Fruit fly (Drosophila melanogaster) whole organism, embryonic: ENCODE results near the gene CG45049.

Experiments
- CG11560 ChIP-seq: fragments of 200-800 bp; sonication (Bioruptor generic); IDR thresholded peaks from 3 replicates; pipeline ENCODE4 v1.3.6; 2022; ENCODE audit warnings: missing biosample characterization, missing genetic modification characterization
- CG2199 ChIP-seq: fragments of 200-800 bp; sonication (Bioruptor generic); IDR thresholded peaks from 3 replicates; pipeline ENCODE4 v1.3.6; 2022; ENCODE audit warnings: missing biosample characterization, missing genetic modification characterization
- CG2712 ChIP-seq: fragments of 200-800 bp; optimal IDR thresholded peaks from 3 replicates; lab custom pipeline; 2019; ENCODE audit warnings: missing biosample characterization, mild to moderate bottlenecking, missing genetic modification characterization, moderate library complexity
- CG2875 ChIP-seq: fragments of 200-800 bp; sonication (Bioruptor generic); optimal IDR thresholded peaks from 2 replicates; lab custom pipeline; 2017; ENCODE audit warnings: missing biosample characterization, mild to moderate bottlenecking, missing genetic modification characterization, missing genetic modification reagents
- CG34422 ChIP-seq: fragments of 200-800 bp; sonication (Bioruptor generic); IDR thresholded peaks from 3 replicates; pipeline ENCODE4 v1.3.6; 2022; ENCODE audit warnings: missing biosample characterization, missing genetic modification characterization
- CG8359 ChIP-seq: fragments of 200-800 bp; sonication (Bioruptor generic); optimal IDR thresholded peaks from 2 replicates; lab custom pipeline; 2017; ENCODE audit warnings: missing biosample characterization, mild to moderate bottlenecking, missing genetic modification characterization, borderline replicate concordance
- D19A ChIP-seq: fragments of 200-800 bp; optimal IDR thresholded peaks from 3 replicates; lab custom pipeline; 2019; ENCODE audit warnings: missing biosample characterization, mild to moderate bottlenecking, missing genetic modification characterization, moderate library complexity
- Dad ChIP-seq: fragments of 200-800 bp; sonication (Bioruptor generic); optimal IDR thresholded peaks from 3 replicates; lab custom pipeline; 2016; ENCODE audit warnings: missing biosample characterization, missing genetic modification characterization
- Dll ChIP-seq: fragments of 200-800 bp; sonication (Bioruptor generic); IDR thresholded peaks from 4 replicates; pipeline ENCODE4 v1.3.6; 2022; ENCODE audit warnings: missing biosample characterization, missing genetic modification characterization; ENCODE audit not compliant: partially characterized antibody
- Dref ChIP-seq: fragments of 200-800 bp; sonication (Bioruptor generic); IDR thresholded peaks from 2 replicates; pipeline ENCODE4 v1.3.6; 2022; ENCODE audit warnings: missing biosample characterization, missing genetic modification characterization
- Elba2 ChIP-seq: fragments of 200-800 bp; sonication (Bioruptor generic); optimal IDR thresholded peaks from 3 replicates; lab custom pipeline; 2016; ENCODE audit warnings: missing biosample characterization, missing genetic modification characterization
- Ets65A ChIP-seq: fragments of 200-800 bp; sonication (Bioruptor generic); peaks from one replicate; lab custom pipeline; 2016; ENCODE audit warnings: missing biosample characterization, missing genetic modification characterization
- Hey ChIP-seq: fragments of 200-800 bp; sonication (Bioruptor generic); optimal IDR thresholded peaks from 3 replicates; lab custom pipeline; 2018; ENCODE audit warnings: missing biosample characterization, mild to moderate bottlenecking, missing genetic modification characterization
- HmgD ChIP-seq: fragments of 200-800 bp; sonication (Bioruptor generic); optimal IDR thresholded peaks from 3 replicates; lab custom pipeline; 2016; ENCODE audit warnings: missing biosample characterization, missing genetic modification characterization
- Jarid2 ChIP-seq: fragments of 200-800 bp; sonication (Bioruptor generic); optimal IDR thresholded peaks from 3 replicates; lab custom pipeline; 2017; ENCODE audit warnings: mild to moderate bottlenecking, missing biosample characterization, missing genetic modification reagents, missing genetic modification characterization
- Med ChIP-seq: fragments of 200-800 bp; sonication (Bioruptor generic); peaks from one replicate; lab custom pipeline; 2016; ENCODE audit warnings: missing biosample characterization, missing genetic modification characterization, mild to moderate bottlenecking, inconsistent platforms, moderate library complexity
- Ravus ChIP-seq: fragments of 200-800 bp; sonication (Bioruptor generic); IDR thresholded peaks from 2 replicates; pipeline ENCODE4 v1.3.6; 2022; ENCODE audit warnings: missing biosample characterization, missing genetic modification characterization
- Sin3A ChIP-seq: fragments of >200 bp; optimal IDR thresholded peaks from 2 replicates; lab custom pipeline; 2018
- Ssrp ChIP-seq: fragments of 200-800 bp; sonication (Bioruptor generic); optimal IDR thresholded peaks from 2 replicates; lab custom pipeline; 2018; ENCODE audit warnings: missing biosample characterization, mild to moderate bottlenecking, missing genetic modification characterization, moderate library complexity
- YL-1 ChIP-seq: fragments of 200-800 bp; sonication (Bioruptor generic); optimal IDR thresholded peaks from 3 replicates; lab custom pipeline; 2017; ENCODE audit warnings: missing biosample characterization, mild to moderate bottlenecking, missing genetic modification characterization
- abd-A ChIP-seq: fragments of 200-800 bp; sonication (Bioruptor generic); optimal IDR thresholded peaks from 3 replicates; lab custom pipeline; 2019; ENCODE audit warnings: missing biosample characterization, mild to moderate bottlenecking, missing genetic modification characterization, moderate library complexity
- gfzf ChIP-seq: fragments of 200-800 bp; sonication (Bioruptor generic); optimal IDR thresholded peaks from 2 replicates; lab custom pipeline; 2016; ENCODE audit warnings: missing biosample characterization, mild to moderate bottlenecking, missing genetic modification characterization, moderate library complexity
- gsb-n ChIP-seq: fragments of 200-800 bp; sonication (Bioruptor generic); optimal IDR thresholded peaks from 3 replicates; lab custom pipeline; 2018; ENCODE audit warnings: missing biosample characterization, mild to moderate bottlenecking, missing genetic modification characterization
- inv ChIP-seq: fragments of 200-800 bp; sonication (Bioruptor generic); IDR thresholded peaks from 2 replicates; pipeline ENCODE4 v1.3.6; 2022; ENCODE audit warnings: missing biosample characterization, missing genetic modification characterization; ENCODE audit not compliant: partially characterized antibody
- jumu ChIP-seq: fragments of 200-800 bp; sonication (Bioruptor generic); optimal IDR thresholded peaks from 3 replicates; lab custom pipeline; 2016; ENCODE audit warnings: missing biosample characterization, missing genetic modification characterization
- kni ChIP-seq: fragments of 200-800 bp; sonication (Bioruptor generic); optimal IDR thresholded peaks from 3 replicates; lab custom pipeline; 2017; ENCODE audit warnings: mild to moderate bottlenecking, missing biosample characterization, missing genetic modification reagents, missing genetic modification characterization
- nerfin-1 ChIP-seq: fragments of 200-800 bp; sonication (Bioruptor generic); optimal IDR thresholded peaks from 3 replicates; lab custom pipeline; 2019; ENCODE audit warnings: missing biosample characterization, mild to moderate bottlenecking, missing genetic modification characterization, moderate library complexity
- oc ChIP-seq: fragments of 200-800 bp; sonication (Bioruptor generic); optimal IDR thresholded peaks from 2 replicates; lab custom pipeline; 2018; ENCODE audit warnings: missing biosample characterization, mild to moderate bottlenecking, missing genetic modification characterization, moderate library complexity
- peb ChIP-seq: fragments of 200-800 bp; sonication (Bioruptor generic); IDR thresholded peaks from 2 replicates; pipeline ENCODE4 v1.3.6; 2022; ENCODE audit warnings: missing biosample characterization, missing genetic modification characterization
- pho ChIP-seq: fragments of 200-800 bp; sonication (Bioruptor generic); optimal IDR thresholded peaks from 2 replicates; lab custom pipeline; 2016; ENCODE audit warnings: missing biosample characterization, missing genetic modification characterization
- pros ChIP-seq: fragments of 200-800 bp; sonication (Bioruptor generic); optimal IDR thresholded peaks from 3 replicates; lab custom pipeline; 2019; ENCODE audit warnings: missing biosample characterization, mild to moderate bottlenecking, missing genetic modification characterization, moderate library complexity
- row ChIP-seq: fragments of 200-800 bp; sonication (Bioruptor generic); IDR thresholded peaks from 3 replicates; pipeline ENCODE4 v1.3.6; 2022; ENCODE audit warnings: missing biosample characterization, missing genetic modification characterization
- sd ChIP-seq: fragments of 200-800 bp; sonication (Bioruptor generic); optimal IDR thresholded peaks from 3 replicates; lab custom pipeline; 2018; ENCODE audit warnings: missing biosample characterization, mild to moderate bottlenecking, missing genetic modification characterization, moderate library complexity
- sens ChIP-seq: fragments of 200-800 bp; sonication (Bioruptor generic); peaks from one replicate; lab custom pipeline; 2016; ENCODE audit warnings: missing biosample characterization, missing genetic modification characterization
- sens-2 ChIP-seq: fragments of 200-800 bp; sonication (Bioruptor generic); IDR thresholded peaks from 2 replicates; pipeline ENCODE4 v1.3.6; 2022; ENCODE audit warnings: missing biosample characterization, missing genetic modification characterization
- seq ChIP-seq: fragments of 200-800 bp; sonication (Bioruptor generic); IDR thresholded peaks from 2 replicates; pipeline ENCODE4 v1.3.6; 2022; ENCODE audit warnings: missing biosample characterization, missing genetic modification characterization
- sug ChIP-seq: fragments of 200-800 bp; optimal IDR thresholded peaks from 2 replicates; lab custom pipeline; 2019; ENCODE audit warnings: missing biosample characterization, mild to moderate bottlenecking, missing genetic modification characterization, moderate library complexity
- tap ChIP-seq: fragments of 200-800 bp; optimal IDR thresholded peaks from 3 replicates; lab custom pipeline; 2019; ENCODE audit warnings: missing biosample characterization, mild to moderate bottlenecking, missing genetic modification characterization, moderate library complexity
- tgo ChIP-seq: fragments of 200-800 bp; sonication (Bioruptor generic); IDR thresholded peaks from 3 replicates; pipeline ENCODE4 v1.3.6; 2022; ENCODE audit warnings: missing biosample characterization, missing genetic modification characterization
- tin ChIP-seq: fragments of 200-800 bp; sonication (Bioruptor generic); optimal IDR thresholded peaks from 3 replicates; lab custom pipeline; 2016; ENCODE audit warnings: missing biosample characterization, missing genetic modification characterization
- twi ChIP-seq: fragments of 200-800 bp; optimal IDR thresholded peaks from 2 replicates; lab custom pipeline; 2019; ENCODE audit warnings: missing biosample characterization, mild to moderate bottlenecking, missing genetic modification characterization, moderate library complexity
- vvl ChIP-seq: fragments of 200-800 bp; sonication (Bioruptor generic); IDR thresholded peaks from 2 replicates; pipeline ENCODE4 v1.3.6; 2022; ENCODE audit warnings: missing biosample characterization, missing genetic modification characterization

Gene CG45049

dm6 chr3R:22707178-22707577 is 19.6 kb upstream of the CG45049 start, which contains the start of gene CG13842:
CG13842 (minus strand) TSS chr3R:22707278.
- TF ChIP-seq Dad = no peak
- TF ChIP-seq Dref (GFP tag; lab: Robert Waterston, UW) = 0 out of 2 replicates have a peak, but pooled peaks have one; percentile 9
- 0 out of 2 replicates have a peak, but pooled peaks have one; percentile 10 for TF ChIP-seq vvl (GFP tag; lab: Robert Waterston, UW)

- TF ChIP-seq CG34422 (GFP tag; lab: Robert Waterston, UW) (no peak), row (GFP tag; lab: Robert Waterston, UW) (no peak), CG2875 (GFP tag; lab: Kevin White, UChicago) (no peak), peb (no peak), inv (no peak), Dll (GFP tag; lab: Robert Waterston, UW) (no peak), gfzf (GFP tag; lab: Kevin White, UChicago) (no peak), Ravus (GFP tag; lab: Robert Waterston, UW) (no peak), Ssrp (tag; lab: Kevin White, UChicago) (no peak), YL-1 (GFP tag; lab: Kevin White, UChicago) (no peak)
These were observed 16.1 kb upstream of the CG45049 start, which contains the start of gene CG4907 for dm6 chr3R:22710662-22711061. CG4907 (minus strand) TSS chr3R:22710762.

- TF ChIP-seq nerfin-1 (tag; lab: Kevin White, UChicago) = peak; percentile 31
- TF ChIP-seq twi (tag; lab: Kevin White, UChicago) = peak; percentile 9
- TF ChIP-seq kni = peak; percentile 23
- TF ChIP-seq Elba2 = no peak
- TF ChIP-seq Jarid2 (GFP tag; lab: Kevin White, UChicago) = no peak
- TF ChIP-seq CG11560 = no peak
- no peak for TF ChIP-seq sug (tag; lab: Kevin White, UChicago)
- TF ChIP-seq seq (GFP tag; lab: Robert Waterston, UW) = 0 out of 2 replicates have a peak, but pooled peaks have one; percentile 7
- TF ChIP-seq pros (GFP tag; lab: Kevin White, UChicago) = peak; percentile 94
These were observed 8.9 kb upstream of the CG45049 start for dm6 chr3R:22717863-22718262.

- TF ChIP-seq CG8359 (GFP tag; lab: Kevin White, UChicago) (no peak), tin (GFP tag; lab: Kevin White, UChicago) (no peak), sens (peak; percentile 57)
- TF ChIP-seq, all 482 proteins: peak for 1
These were observed 8.4 kb upstream of the CG45049 start for dm6 chr3R:22718401-22718800.

- TF ChIP-seq sens (peak; percentile 42), pros (GFP tag; lab: Kevin White, UChicago) (peak; percentile 99), row (GFP tag; lab: Robert Waterston, UW) (peak; percentile 41), CG2199 (GFP tag; lab: Robert Waterston, UW) (0 out of 3 replicates have a peak, but pooled peaks have one; percentile 39), Med (GFP tag; lab: Kevin White, UChicago) (peak; percentile 49), nerfin-1 (tag; lab: Kevin White, UChicago) (peak; percentile 98), Hey (tag; lab: Kevin White, UChicago) (peak; percentile 77), pho (GFP tag; lab: Kevin White, UChicago) (no peak), sens-2 (GFP tag; lab: Robert Waterston, UW) (no peak), tgo (GFP tag; lab: Robert Waterston, UW) (no peak), sd (tag; lab: Kevin White, UChicago) (peak; percentile 73), kni (peak; percentile 18), gsb-n (tag; lab: Kevin White, UChicago) (peak; percentile 79), oc (tag; lab: Kevin White, UChicago) (peak; percentile 42), jumu (no peak), abd-A (tag; lab: Kevin White, UChicago) (peak; percentile 59), Ets65A (GFP tag; lab: Kevin White, UChicago) (peak; percentile 35), tap (tag; lab: Kevin White, UChicago) (peak; percentile 13), D19A (peak; percentile 94), Sin3A (lab: Kevin White, UChicago) (no peak), HmgD (no peak), CG2712 (tag; lab: Kevin White, UChicago) (no peak)
These were observed 7.7 kb upstream of the CG45049 start for dm6 chr3R:22718937-22719606.
